Fruit fly (Drosophila melanogaster): ENCODE data around the gene SF1.

dm6 chr3R:17591831-17592230, 51.6 kb downstream of the SF1 start:
- TF ChIP-seq CG15336 (GFP tag; IDR thresholded peaks at IDR 0.05) (no peak), net (GFP tag; optimal IDR thresholded peaks at IDR 0.05) (no peak), CG11902 (GFP tag; optimal IDR thresholded peaks at IDR 0.05) (no peak), CG16779 (tag; optimal IDR thresholded peaks at IDR 0.05) (no peak)
